Fruit fly (Drosophila melanogaster) ovary, adult (tissue): Measurements from ENCODE around the gene CG11951.

Source experiments
- CG17801 ChIP-seq: fragments of 200-800 bp; optimal IDR thresholded peaks from 2 replicates; lab custom pipeline; 2019; ENCODE audit warnings: missing biosample characterization, mild to moderate bottlenecking, missing genetic modification characterization, moderate library complexity; ENCODE audit not compliant: partially characterized antibody

Gene CG11951

DNA sequence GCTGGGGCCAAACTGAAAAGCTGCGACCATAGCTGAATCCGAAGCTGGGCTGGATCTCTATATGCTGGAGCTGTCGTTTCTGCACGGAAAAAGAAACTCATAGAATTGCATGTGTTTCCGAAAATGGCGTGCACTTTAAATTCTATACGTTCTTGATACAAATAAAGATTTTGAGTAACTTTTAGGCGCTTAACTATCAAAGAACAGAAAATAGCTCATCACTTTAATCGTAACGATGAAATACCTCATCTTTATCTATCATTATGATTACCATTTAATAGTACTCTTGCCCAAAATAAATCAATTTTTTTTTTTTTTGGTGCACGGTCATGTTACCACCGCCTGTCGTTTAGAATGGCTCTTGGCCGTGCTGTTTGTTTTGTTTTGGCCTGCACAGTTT is 26.8 kb downstream of the CG11951 start:
- TF ChIP-seq CG17801 (GFP tag; lab: Kevin White, UChicago), result no peak

DNA sequence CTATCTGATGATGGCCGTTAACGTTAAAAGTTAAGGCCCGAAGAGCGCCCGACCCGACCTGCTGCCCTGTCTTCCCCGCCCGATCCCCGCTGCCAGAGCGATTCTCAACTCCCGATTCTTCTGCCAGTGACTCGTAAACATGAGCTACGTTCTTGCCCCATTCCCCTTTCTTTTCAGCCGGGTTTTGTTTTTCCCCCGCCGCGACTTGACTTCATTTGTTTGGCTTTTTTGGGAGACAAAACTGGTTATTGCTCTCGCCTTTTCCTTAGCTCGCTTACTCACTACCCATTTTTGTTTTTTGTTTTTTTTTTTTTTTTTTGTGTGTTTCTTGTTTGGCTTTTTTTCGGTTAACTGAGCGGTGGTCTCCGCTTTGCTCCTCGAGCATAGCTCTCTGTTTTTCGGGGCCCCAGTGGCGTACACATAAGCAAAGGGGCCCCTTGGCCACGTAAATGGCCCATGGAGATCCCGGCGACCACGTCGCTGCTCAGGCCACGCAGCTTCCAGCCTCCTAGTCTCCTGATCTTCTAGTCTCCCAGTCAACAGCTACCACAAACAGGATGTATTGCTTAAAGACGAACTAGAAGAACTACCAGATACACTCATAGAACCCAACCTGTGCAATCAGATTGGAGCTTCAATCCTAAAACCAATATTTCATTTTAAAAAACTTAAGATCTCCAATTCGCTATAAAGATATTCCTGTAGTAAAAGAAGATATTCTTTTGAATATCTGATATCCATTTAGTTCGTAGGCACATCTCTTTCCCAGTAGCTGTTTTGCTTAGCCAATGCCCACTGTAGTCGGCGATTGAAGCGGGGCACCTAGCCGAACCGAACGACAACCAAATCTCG is 27.8 kb downstream of the CG11951 start:
- TF ChIP-seq CG17801 (GFP tag; lab: Kevin White, UChicago), result no peak

DNA sequence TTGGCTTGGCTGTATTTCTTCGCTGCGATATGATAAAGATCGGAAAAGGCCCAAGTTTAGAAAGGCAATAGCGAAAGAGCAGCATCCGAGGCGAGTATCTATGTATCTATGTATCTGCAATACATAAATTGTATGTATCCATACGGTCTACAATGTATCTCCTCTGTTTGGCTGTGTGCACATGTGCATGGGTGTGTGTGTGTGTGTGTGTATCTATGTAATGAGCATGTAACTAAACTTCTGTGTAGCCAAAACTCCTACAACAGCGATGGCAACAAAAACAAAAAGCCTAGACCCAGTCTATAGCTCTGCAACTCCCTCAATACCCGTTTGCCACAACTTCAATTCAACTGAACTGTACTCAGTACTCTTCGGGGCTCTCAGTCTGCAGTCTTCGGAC is 28.4 kb downstream of the CG11951 start:
- no peak for TF ChIP-seq CG17801 (GFP tag; lab: Kevin White, UChicago)

DNA sequence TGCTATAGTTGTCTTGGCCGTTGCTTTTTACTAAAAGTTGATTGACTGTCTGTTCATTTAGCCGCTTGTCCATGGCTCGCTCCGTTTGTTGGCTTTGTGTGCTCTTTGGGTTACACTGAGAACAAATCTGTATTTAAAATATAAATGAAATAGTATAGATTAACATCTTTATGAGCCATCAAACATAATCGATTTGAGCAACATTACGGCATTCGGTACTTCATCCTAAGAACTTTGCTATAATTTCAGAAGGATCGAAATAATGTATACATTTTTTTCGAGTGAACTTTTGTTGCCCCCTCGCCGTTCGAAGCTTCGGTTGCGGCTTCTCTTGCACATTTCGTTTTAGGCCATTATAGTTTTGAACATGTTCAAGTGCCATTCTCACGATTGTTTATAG is 30.5 kb downstream of the CG11951 start:
- peak; percentile 45 for TF ChIP-seq CG17801 (GFP tag; lab: Kevin White, UChicago)

DNA sequence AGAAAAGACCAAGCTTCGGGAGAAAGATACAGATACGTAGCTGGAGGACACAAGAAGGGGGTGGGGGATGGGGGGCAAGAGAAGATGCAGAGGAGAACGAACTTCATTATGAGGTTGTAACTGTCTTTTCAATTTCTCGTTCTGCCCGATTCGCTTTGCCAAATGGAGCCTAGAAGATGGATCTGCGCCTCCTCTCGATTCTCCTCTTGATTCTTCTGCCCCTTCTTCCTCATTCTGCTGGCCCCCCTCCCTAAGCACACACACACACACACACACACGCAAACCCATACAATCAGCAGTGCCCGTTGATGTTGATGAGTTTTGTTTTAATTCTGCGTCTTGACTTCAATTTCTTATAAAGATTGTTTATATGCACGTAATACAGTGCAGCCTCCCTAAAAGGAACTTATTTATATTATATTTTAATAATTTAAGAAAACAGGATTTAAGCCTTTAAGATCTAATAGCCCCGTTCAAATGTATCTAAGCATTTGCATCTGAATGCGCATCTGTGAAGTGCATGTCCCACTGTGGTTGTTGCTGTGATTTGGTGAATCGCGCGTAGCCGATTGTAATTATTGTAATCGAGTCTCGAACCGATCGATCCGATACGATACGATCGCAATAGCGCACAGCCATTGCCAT is 31.4 kb downstream of the CG11951 start:
- TF ChIP-seq CG17801 (GFP tag; lab: Kevin White, UChicago), result peak; percentile 73

DNA sequence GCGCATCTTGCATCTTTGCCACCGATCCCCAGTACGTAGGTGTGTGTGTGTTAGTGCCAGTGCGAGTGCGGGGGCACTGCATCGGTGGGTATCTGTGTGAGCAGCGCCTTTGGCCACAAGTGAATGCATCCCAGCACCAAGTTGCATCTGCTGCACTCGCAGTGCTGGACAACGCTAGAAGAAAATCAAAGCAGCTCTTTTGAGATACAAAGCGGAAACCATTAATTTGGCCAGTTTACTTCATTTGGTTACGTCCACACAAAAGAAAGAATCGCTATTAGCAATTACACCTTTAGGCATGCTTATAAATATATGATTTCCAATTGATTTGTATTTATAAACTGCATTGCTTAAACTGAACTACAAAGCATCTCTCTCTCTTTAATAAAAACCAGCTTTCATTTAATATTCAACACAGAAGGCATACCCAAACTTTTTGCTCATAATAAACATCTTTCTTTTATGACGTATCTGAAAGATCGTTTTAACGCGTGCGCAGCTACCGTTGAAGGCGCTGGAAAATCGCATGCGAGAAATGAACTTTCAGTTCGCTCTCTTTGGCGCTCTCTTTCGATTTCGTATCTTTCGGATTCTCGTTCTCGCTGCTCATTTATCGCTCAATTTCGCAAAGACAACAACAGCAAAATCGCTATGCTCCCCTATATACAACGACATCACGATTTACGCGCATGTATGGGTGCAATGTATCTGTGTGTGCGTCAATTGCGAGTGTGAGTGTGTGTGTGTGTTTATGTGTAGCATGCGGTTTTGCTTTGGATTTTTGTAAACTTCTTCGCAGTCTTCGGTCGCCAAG is 32.1 kb downstream of the CG11951 start:
- TF ChIP-seq CG17801 (GFP tag; lab: Kevin White, UChicago), result no peak

DNA sequence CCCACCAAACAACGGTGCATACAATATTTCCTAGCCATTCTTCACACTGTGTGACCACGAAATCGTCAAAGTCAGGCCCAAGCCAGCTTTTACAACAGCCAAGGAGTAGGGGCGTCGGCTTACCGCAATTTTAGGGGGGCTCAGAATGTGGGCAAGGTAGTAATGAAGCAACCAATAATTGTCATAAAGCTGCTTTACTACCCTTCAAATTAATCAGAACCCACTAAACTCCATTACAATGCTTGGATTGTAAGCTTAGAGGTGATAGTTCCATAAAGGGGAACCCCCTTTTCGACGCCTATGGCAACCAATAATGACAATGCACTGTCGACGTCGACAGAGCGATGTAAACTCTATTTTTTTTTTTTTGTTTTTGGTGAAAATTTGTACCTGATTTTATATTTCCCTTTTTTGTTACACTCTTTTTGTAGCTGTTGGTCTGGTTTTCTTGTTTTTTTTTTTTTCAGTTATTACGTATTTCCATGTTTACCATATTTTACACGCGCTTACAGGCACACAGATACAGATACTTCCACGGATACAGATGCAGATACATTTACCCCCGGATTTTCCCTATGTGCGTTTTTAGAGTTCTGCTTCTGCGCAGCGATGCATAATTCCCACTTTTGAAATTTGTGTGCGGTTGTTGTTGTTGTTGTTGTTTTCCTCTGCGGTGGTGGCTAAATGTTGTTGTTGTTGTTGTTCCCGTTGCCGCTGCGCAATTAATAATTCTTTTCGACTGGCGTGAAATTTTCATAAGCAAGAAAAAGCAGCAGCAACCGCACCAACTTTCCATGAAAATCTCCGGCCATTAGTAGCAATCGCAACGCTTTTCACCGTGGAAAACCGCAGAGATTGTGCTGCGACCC is 33.7 kb downstream of the CG11951 start:
- no peak for TF ChIP-seq CG17801 (GFP tag; lab: Kevin White, UChicago)

DNA sequence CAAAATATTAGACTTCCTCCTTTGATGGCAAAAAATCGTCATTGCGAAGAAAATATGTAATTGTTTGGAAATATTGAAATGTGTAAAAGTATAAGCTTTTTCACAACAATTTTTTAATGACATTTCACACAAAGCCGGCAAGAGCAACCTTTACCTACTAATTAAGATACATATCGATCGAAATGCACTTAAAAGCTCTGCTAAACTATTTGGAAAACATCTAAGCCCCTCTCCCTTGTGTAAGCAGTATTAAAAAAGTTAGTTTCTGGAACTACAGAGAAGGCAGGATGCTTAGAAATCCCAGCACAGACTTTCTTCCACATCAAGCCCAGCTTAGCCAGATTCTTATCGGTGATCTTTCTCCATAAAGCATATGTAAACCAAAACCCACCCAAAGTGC is 34.5 kb downstream of the CG11951 start, which contains the start of gene Cyt-c1L:
Gene Cyt-c1L (minus strand): TSS at position 101 of the 400 bp plus-strand sequence.
- TF ChIP-seq CG17801 (GFP tag; lab: Kevin White, UChicago), result no peak

DNA sequence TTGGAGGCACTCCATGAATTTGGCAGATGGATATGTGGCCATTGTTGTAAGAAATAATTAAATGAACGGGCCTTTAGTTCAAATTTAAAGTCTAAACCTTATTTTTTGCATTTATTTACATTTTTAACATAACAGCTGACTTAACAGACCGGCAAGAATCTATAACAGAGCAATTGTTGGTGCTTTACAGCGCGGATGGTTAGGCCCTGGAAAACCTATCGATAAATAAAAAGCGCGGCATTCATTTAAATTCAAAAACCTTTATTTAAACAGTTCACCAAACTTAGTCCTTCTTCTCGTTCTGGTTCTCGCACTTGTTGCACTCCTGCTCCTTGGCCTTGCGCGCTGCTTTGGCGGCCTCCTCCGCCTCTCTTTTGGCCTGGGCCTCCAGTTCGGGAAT is 36.1 kb downstream of the CG11951 start, which contains the start of gene Mesh1:
Gene Mesh1 (minus strand): TSS at position 108 of the 400 bp plus-strand sequence.
- TF ChIP-seq CG17801 (GFP tag; lab: Kevin White, UChicago), result no peak

DNA sequence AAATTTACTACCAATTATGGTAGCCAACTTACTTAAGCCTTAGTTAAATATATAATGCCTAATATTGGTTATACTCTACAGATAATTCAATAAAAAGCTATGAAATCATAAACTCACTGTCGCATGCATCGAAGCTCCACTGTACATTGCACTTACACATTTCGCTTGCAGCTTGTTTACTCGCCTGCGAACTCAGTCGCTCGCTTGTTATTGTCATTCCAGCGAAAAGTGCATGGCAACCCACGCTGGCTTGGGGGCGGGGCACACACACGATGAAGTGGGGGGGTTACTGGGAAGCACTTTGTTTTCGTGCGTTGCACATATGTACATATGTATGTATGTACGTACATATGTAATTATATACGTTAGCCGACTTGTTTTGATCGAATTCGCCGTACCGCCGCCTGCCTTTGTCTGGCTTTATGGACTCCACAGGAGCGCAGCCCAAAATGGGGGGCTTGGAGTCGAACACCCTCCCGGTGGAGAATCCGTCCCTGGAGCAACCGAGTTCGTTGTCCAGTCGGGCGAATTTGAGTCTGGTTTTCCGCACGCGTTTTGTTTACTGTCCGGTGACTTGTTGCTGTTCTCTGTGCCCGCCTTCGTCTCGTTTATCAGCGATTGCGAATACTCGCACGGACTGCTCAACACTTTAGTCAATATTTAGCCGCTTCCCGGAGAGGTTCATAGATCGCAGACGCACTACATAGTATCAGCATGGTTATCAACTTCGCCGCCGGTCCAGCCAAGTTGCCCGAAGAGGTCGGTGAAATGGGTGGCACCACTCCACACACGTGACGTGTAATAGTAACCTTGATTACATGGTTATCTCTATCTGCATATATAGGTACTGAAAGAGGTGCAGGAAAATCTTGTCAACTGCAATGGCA is 38.5 kb downstream of the CG11951 start, which contains the start of gene CG11899:
Gene CG11899 (plus strand): TSS at position 648 of the 887 bp plus-strand sequence.
- peak; percentile 61 for TF ChIP-seq CG17801 (GFP tag; lab: Kevin White, UChicago)

DNA sequence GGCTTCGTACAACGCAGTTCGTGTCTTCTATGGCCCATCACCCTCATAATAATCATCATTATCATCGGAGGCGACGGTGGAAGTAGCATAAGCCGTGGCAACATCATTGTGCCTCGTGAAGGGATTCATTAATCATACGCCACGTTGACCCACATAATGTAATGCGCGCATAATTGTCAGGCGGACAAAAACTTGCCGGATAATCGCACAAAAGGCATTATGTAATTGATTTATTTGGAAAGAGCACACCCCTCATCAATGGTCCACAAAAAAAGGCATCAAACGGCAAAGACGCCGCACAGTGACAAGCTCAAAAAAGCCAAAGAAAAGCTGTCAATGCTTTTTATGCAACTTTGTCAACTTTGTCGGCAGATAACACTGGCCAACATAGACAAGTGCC is 40.2 kb downstream of the CG11951 start:
- TF ChIP-seq CG17801 (GFP tag; lab: Kevin White, UChicago), result no peak

DNA sequence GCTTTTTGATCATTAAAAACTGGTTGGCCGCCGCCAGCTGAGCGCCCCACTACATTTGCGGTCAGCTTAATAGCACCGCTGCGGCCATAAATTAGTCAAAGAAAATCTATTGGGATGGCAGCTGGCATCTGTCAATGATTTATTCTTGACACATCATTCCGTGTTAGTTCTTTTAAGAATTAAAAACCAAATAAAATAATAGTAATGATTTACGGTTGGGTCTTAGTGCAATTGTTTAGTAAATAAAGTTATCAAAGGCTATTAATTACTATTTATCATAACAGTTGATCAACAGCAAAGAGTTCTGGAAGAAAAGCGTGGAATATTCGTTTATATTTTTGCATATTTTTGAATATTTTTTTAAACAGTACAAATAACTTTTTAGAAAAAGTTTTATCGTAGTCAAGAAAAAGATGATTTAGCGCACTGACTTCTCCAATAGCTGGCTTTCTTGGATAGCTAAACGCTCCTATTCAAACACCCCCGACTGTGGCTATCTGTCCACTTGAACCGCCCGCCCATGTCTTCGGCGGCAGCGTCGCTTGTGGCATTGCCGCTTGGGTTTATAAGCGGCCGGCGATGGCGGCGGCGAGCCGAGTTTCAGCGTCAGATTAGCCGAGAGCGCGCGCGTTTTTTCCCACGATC is 41.4 kb downstream of the CG11951 start, which contains the start of gene CG14515:
Gene CG14515 (plus strand): TSS at position 590 of the 645 bp plus-strand sequence.
- TF ChIP-seq CG17801 (GFP tag; lab: Kevin White, UChicago), result no peak
